Worm (Caenorhabditis elegans): Measurements from ENCODE around the gene F41C6.4.

Gene F41C6.4

DNA sequence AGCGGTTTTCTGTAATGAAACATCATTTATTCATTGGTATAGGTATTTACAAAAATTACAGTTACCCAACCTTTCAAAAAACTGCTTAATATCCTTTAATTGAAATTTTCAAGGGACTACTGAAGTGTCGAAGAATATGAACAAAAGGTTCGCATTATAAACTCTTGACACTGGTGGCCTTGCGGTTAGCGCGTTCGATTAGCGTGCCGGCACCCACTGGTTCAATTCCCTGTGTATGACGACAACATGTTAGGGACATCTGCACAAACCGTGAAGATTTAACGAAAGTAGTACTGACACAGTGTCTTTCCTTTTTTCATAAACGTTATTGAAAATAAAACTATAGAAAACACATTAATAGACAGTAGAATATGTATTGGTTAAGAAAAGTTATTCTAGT, 6.9 kb downstream of the F41C6.4 start (continued):
- TF ChIP-seq ceh-24 (tag; optimal IDR thresholded peaks at IDR 0.05) (no peak), nhr-232 (tag; optimal IDR thresholded peaks at IDR 0.05) (no peak), ceh-18 (tag; optimal IDR thresholded peaks at IDR 0.05) (peak; percentile 5), ceh-48 (tag; optimal IDR thresholded peaks at IDR 0.05) (no peak), elt-2 (tag; optimal IDR thresholded peaks at IDR 0.05) (peak; percentile 8), pat-9 (tag; optimal IDR thresholded peaks at IDR 0.05) (peak; percentile 1), lim-6 (tag; optimal IDR thresholded peaks at IDR 0.05) (no peak), dve-1 (tag; optimal IDR thresholded peaks at IDR 0.05) (no peak), C38D4.7 (GFP tag; optimal IDR thresholded peaks at IDR 0.05) (peak; percentile 42), unc-3 (GFP tag; conservative IDR thresholded peaks at IDR 0.05) (no peak), unc-3 (tag; optimal IDR thresholded peaks at IDR 0.05) (no peak), odd-2 (tag; optimal IDR thresholded peaks at IDR 0.05) (no peak), ceh-45 (GFP tag; IDR thresholded peaks at IDR 0.05) (0 out of 2 replicates have a peak, but pooled peaks have one; percentile 15), lin-11 (tag; optimal IDR thresholded peaks at IDR 0.05) (no peak), sox-2 (GFP tag; IDR thresholded peaks at IDR 0.05) (peak; percentile 31; the same call in 1 of the 2 replicates), ceh-34 (tag; optimal IDR thresholded peaks at IDR 0.05) (no peak), sdc-2 (tag; optimal IDR thresholded peaks at IDR 0.05) (no peak), zip-5 (tag; optimal IDR thresholded peaks at IDR 0.05) (no peak)

DNA sequence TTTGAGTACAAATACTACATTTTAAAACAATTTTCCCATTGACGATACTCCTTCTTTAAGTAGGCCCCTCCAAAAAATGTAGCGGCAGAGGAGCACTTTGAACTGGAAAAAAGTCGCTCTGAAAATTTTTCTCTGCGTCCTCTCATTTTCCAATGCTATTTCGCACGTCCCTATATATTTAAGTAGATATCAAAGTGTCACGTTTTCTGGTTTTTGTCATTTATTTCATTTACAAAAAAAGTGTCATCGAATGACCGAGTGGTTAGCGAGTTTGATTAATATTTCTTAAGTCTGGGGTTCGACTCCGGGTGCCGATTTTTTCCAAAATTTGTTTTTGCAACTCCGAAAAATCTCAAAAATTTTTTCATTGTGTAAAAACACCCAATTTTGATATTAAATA, 7.7 kb downstream of the F41C6.4 start:
- TF ChIP-seq ceh-18 (tag; optimal IDR thresholded peaks at IDR 0.05) (no peak), ttx-3 (tag; optimal IDR thresholded peaks at IDR 0.05) (no peak), unc-42 (tag; optimal IDR thresholded peaks at IDR 0.05) (no peak)

DNA sequence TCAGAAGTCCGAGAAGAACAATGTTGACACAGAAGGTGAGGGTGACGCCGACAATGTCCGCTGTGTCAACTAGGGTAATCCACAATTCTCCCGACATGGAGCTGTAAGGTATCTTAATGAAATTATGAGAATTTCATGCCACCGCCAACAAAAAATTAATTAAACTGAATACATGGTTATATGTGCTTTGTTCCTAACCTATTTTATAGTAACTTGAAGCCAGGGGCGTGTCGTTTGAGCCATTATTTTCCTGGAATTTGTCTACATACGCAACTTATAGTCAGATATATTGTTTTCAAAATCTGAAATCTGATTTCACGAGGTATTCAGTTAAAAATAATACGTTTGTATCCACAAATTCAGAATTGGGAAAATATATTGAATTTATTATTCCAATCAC, 8.8 kb downstream of the F41C6.4 start, which contains the start of gene odr-10:
Gene odr-10, minus strand, starts transcription at position 101 of the 400 bp plus-strand sequence.
- TF ChIP-seq ceh-9 (tag; optimal IDR thresholded peaks at IDR 0.05) (no peak), mec-3 (tag; optimal IDR thresholded peaks at IDR 0.05; ENCODE audit: borderline replicate concordance) (no peak), npax-4 (tag; optimal IDR thresholded peaks at IDR 0.05) (no peak), unc-42 (tag; optimal IDR thresholded peaks at IDR 0.05) (no peak), Y22D7AL.16 (tag; optimal IDR thresholded peaks at IDR 0.05) (no peak), K09A11.1 (tag; optimal IDR thresholded peaks at IDR 0.05; ENCODE audit: insufficient read depth) (no peak), hlh-6 (tag; optimal IDR thresholded peaks at IDR 0.05) (no peak), ceh-34 (tag; optimal IDR thresholded peaks at IDR 0.05) (no peak), ama-1 (optimal IDR thresholded peaks at IDR 0.05) (no peak), pha-2 (tag; optimal IDR thresholded peaks at IDR 0.05) (no peak), F13H6.1 (tag; optimal IDR thresholded peaks at IDR 0.05) (no peak), lim-6 (tag; optimal IDR thresholded peaks at IDR 0.05) (no peak)

DNA sequence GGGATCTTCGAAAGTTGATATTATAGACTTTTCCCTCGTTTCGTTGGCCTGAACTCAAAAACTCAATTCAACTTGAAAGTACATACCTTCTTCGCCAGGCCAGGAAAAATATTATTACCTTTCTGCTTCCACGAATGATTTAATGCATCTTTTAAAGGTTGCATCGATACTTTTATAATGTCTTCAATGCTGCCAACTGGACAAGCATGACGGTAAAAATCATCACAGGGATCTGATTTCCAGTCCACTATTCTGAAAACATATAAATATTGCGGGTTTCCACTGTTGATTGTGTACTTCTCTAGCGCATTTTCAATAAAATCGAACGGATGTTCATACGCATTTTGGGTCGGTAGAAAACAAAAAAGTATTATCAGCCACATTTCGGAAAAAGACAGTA, 11.6 kb downstream of the F41C6.4 start, which contains the start of gene nep-4:
Gene nep-4, minus strand, starts transcription at position 393 of the 400 bp plus-strand sequence.
- no peak for TF ChIP-seq ceh-22 (tag; optimal IDR thresholded peaks at IDR 0.05)
- no peak for TF ChIP-seq sox-4 (tag; optimal IDR thresholded peaks at IDR 0.05)
- TF ChIP-seq dmd-4 (tag; optimal IDR thresholded peaks at IDR 0.05; ENCODE audit: borderline replicate concordance) = no peak
- TF ChIP-seq C08G9.2 (tag; optimal IDR thresholded peaks at IDR 0.05) = no peak
- no peak for TF ChIP-seq lin-11 (tag; optimal IDR thresholded peaks at IDR 0.05)
- TF ChIP-seq fkh-6 (tag; optimal IDR thresholded peaks at IDR 0.05) = no peak
- TF ChIP-seq che-1 (tag; optimal IDR thresholded peaks at IDR 0.05) = no peak
- no peak for TF ChIP-seq hlh-15 (tag; optimal IDR thresholded peaks at IDR 0.05)
- TF ChIP-seq unc-3 (GFP tag; conservative IDR thresholded peaks at IDR 0.05) = no peak
- TF ChIP-seq unc-3 (tag; optimal IDR thresholded peaks at IDR 0.05) = no peak
- no peak for TF ChIP-seq sox-2 (GFP tag; IDR thresholded peaks at IDR 0.05)
- TF ChIP-seq ceh-48 (tag; optimal IDR thresholded peaks at IDR 0.05) = no peak
- no peak for TF ChIP-seq nfya-1 (tag; optimal IDR thresholded peaks at IDR 0.05)
- no peak for TF ChIP-seq ceh-9 (tag; optimal IDR thresholded peaks at IDR 0.05)

All from whole organism, late embryonic.